Worm (Caenorhabditis elegans) whole organism, L1 larva: ENCODE data around the gene F13E9.12.
A peak's percentile ranks its signal among the peaks of the same experiment; 100 is the strongest.

ENCODE experiments used
- irx-1 ChIP-seq: sonication (generic microtip); optimal IDR thresholded peaks from 2 replicates; lab custom pipeline; 2016; ENCODE audit warnings: missing genetic modification characterization, missing compliant biosample characterization
- mdl-1 ChIP-seq, 2 experiments: fragments of 150-350 bp; optimal IDR thresholded peaks; 2 replicates each; lab custom pipeline; 2014 to 2017; ENCODE audit warnings: missing biosample characterization in 2 of 2, missing genetic modification characterization in 2 of 2, inconsistent platforms in 1 of 2
- nhr-12 ChIP-seq: sonication (generic microtip); optimal IDR thresholded peaks from 2 replicates; lab custom pipeline; 2017; ENCODE audit warnings: missing biosample characterization, missing genetic modification characterization
- nhr-20 ChIP-seq: sonication (generic microtip); optimal IDR thresholded peaks from 2 replicates; lab custom pipeline; 2016; ENCODE audit warnings: mild to moderate bottlenecking, missing genetic modification characterization, missing compliant biosample characterization

ce11 chrIV:10909708-10910107 is 35.3 kb upstream of the F13E9.12 start, which contains the start of gene pyk-2:
- TF ChIP-seq nhr-20 (tag; lab: Kevin White, UChicago) (peak; percentile 69), irx-1 (tag; lab: Kevin White, UChicago) (no peak), mdl-1 (tag; optimal IDR thresholded peaks at IDR 0.05; lab: Kevin White, UChicago) (no peak), nhr-12 (tag; lab: Kevin White, UChicago) (no peak)
